Worm (Caenorhabditis elegans): Measurements from ENCODE around the gene F59D12.2.
A peak's percentile ranks its signal among the peaks of the same experiment; 100 is the strongest.

The F59D12.2 gene

DNA sequence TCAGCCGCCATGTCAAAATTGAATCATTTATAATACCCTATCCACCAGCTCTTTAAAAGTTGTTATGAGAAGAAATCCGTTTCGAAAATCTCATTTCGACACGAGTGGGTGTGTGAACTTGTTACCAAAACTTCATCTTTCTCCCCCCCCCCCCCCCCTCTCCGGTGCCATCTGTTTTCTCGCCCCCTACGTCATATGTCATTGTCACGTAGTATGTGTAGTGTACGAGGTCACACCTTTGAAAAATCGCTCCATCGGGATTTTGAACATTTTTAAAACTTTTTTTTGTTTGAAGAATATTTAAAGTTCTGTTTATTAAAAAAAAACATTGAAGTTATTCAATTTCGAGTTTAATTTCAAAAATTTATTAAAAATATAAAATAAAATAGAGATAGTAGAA lies 47.7 kb downstream of the F59D12.2 start:
- TF ChIP-seq hlh-11 (tag; optimal IDR thresholded peaks at IDR 0.05) (peak; percentile 30), mes-2 (tag; optimal IDR thresholded peaks at IDR 0.05; ENCODE audit: poor library complexity, severe bottlenecking) (no peak), hlh-30 (tag; optimal IDR thresholded peaks at IDR 0.05; ENCODE audit: insufficient read depth) (peak; percentile 54), Y105C5A.15 (GFP tag; IDR thresholded peaks at IDR 0.05) (no peak), nhr-28 (tag; optimal IDR thresholded peaks at IDR 0.05) (peak; percentile 24)

- peak; percentile 88 for TF ChIP-seq aha-1 (tag)
- TF ChIP-seq hlh-30 (tag; optimal IDR thresholded peaks at IDR 0.05; ENCODE audit: insufficient read depth): peak; percentile 4
- no peak for TF ChIP-seq lin-13 (GFP tag; optimal IDR thresholded peaks at IDR 0.05)
- no peak for TF ChIP-seq unc-130 (GFP tag; optimal IDR thresholded peaks at IDR 0.05)
- TF ChIP-seq cey-2 (tag; optimal IDR thresholded peaks at IDR 0.05; ENCODE audit: borderline replicate concordance, insufficient read depth): no peak
- no peak for TF ChIP-seq T20F7.1 (GFP tag; optimal IDR thresholded peaks at IDR 0.05)
- TF ChIP-seq T26A8.4 (GFP tag; IDR thresholded peaks at IDR 0.05): no peak
- no peak for TF ChIP-seq mdt-29 (GFP tag; IDR thresholded peaks at IDR 0.05)
- TF ChIP-seq fos-1 (tag; optimal IDR thresholded peaks at IDR 0.05): no peak
- no peak for TF ChIP-seq pha-4 (GFP tag; IDR thresholded peaks at IDR 0.05)
- TF ChIP-seq pha-4 (tag; optimal IDR thresholded peaks at IDR 0.05): no peak
- TF ChIP-seq lin-1 (GFP tag; IDR thresholded peaks at IDR 0.05): no peak
- no peak for TF ChIP-seq lsy-2 (tag; optimal IDR thresholded peaks at IDR 0.05)
- peak in 1 of 2 experiments; percentile 14 for TF ChIP-seq mdl-1 (tag; optimal IDR thresholded peaks at IDR 0.05)
- peak; percentile 46 for TF ChIP-seq nhr-28 (tag; optimal IDR thresholded peaks at IDR 0.05)
- TF ChIP-seq set-16 (GFP tag; IDR thresholded peaks at IDR 0.05): no peak
- TF ChIP-seq nhr-102 (tag; optimal IDR thresholded peaks at IDR 0.05): no peak
- TF ChIP-seq ceh-28 (tag; optimal IDR thresholded peaks at IDR 0.05): no peak
- TF ChIP-seq daf-16 (GFP tag; optimal IDR thresholded peaks at IDR 0.05): no peak
- TF ChIP-seq daf-16 (tag; optimal IDR thresholded peaks at IDR 0.05): no peak
- TF ChIP-seq tag-97 (GFP tag; IDR thresholded peaks at IDR 0.05): no peak
- TF ChIP-seq gei-8 (GFP tag; optimal IDR thresholded peaks at IDR 0.05): no peak
- TF ChIP-seq hmg-1.1 (GFP tag; IDR thresholded peaks at IDR 0.05): no peak
- no peak for TF ChIP-seq zfp-2 (tag; optimal IDR thresholded peaks at IDR 0.05)
- TF ChIP-seq pqm-1 (tag; optimal IDR thresholded peaks at IDR 0.05): no peak
- no peak for TF ChIP-seq php-3 (GFP tag; IDR thresholded peaks at IDR 0.05)
- TF ChIP-seq F26F4.8 (GFP tag; conservative IDR thresholded peaks at IDR 0.05): no peak
- TF ChIP-seq hlh-11 (tag; optimal IDR thresholded peaks at IDR 0.05): no peak
- TF ChIP-seq ceh-44 (GFP tag; IDR thresholded peaks at IDR 0.05): no peak
- TF ChIP-seq ceh-20 (GFP tag; IDR thresholded peaks at IDR 0.05): no peak
- no peak for TF ChIP-seq ztf-7 (tag; optimal IDR thresholded peaks at IDR 0.05)
- TF ChIP-seq duxl-1 (tag; optimal IDR thresholded peaks at IDR 0.05; ENCODE audit: poor library complexity): no peak
- TF ChIP-seq ZK546.5 (tag; optimal IDR thresholded peaks at IDR 0.05): no peak
- no peak for TF ChIP-seq ctbp-1 (GFP tag; IDR thresholded peaks at IDR 0.05)
- TF ChIP-seq skn-1 (tag; optimal IDR thresholded peaks at IDR 0.05): no peak
- peak; percentile 27; the same call in 1 of the 2 replicates for TF ChIP-seq dmd-6 (GFP tag; IDR thresholded peaks at IDR 0.05)
- TF ChIP-seq mxl-3 (GFP tag; optimal IDR thresholded peaks at IDR 0.05): no peak
- TF ChIP-seq Y105C5A.15 (GFP tag; IDR thresholded peaks at IDR 0.05): no peak
- no peak for TF ChIP-seq dmd-8 (GFP tag; IDR thresholded peaks at IDR 0.05)
- TF ChIP-seq vab-7 (GFP tag; IDR thresholded peaks at IDR 0.05): no peak
- no peak for TF ChIP-seq saeg-2 (GFP tag; IDR thresholded peaks at IDR 0.05)
- TF ChIP-seq arid-1 (GFP tag; conservative IDR thresholded peaks at IDR 0.05): no peak
- TF ChIP-seq D1046.2 (GFP tag; IDR thresholded peaks at IDR 0.05): no peak
- TF ChIP-seq Y48G9A.11 (GFP tag; IDR thresholded peaks at IDR 0.05): no peak
- TF ChIP-seq nhr-77 (tag; optimal IDR thresholded peaks at IDR 0.05): no peak
- no peak for TF ChIP-seq snpc-1.2 (GFP tag; IDR thresholded peaks at IDR 0.05)
- no peak for TF ChIP-seq R02D3.7 (tag; optimal IDR thresholded peaks at IDR 0.05)
Observed at ce11 chrX:15626119-15626850, 49.2 kb downstream of the F59D12.2 start.
